Fruit fly (Drosophila melanogaster) whole organism, embryonic: ENCODE data around the gene BOD1.

Source experiments
- Ada2b ChIP-seq: fragments of 200-800 bp; sonication (Bioruptor generic); IDR thresholded peaks from 2 replicates; pipeline ENCODE4 v1.3.6; 2022; ENCODE audit warnings: missing biosample characterization, missing genetic modification characterization
- CG1024 ChIP-seq: fragments of 200-800 bp; sonication (Bioruptor generic); IDR thresholded peaks from 2 replicates; pipeline ENCODE4 v1.3.6; 2022; ENCODE audit warnings: missing biosample characterization, missing genetic modification characterization
- CG10543 ChIP-seq: fragments of 200-800 bp; sonication (Bioruptor generic); optimal IDR thresholded peaks from 3 replicates; lab custom pipeline; 2017; ENCODE audit warnings: missing biosample characterization, mild to moderate bottlenecking, missing genetic modification characterization, moderate library complexity
- CG10979 ChIP-seq: fragments of 200-800 bp; sonication (Bioruptor generic); optimal IDR thresholded peaks from 2 replicates; lab custom pipeline; 2018; ENCODE audit warnings: missing biosample characterization, mild to moderate bottlenecking, missing genetic modification characterization, moderate library complexity
- CG12104 ChIP-seq: fragments of 200-800 bp; sonication (Bioruptor generic); optimal IDR thresholded peaks from 3 replicates; lab custom pipeline; 2016; ENCODE audit warnings: missing biosample characterization, missing genetic modification characterization
- CG13424 ChIP-seq: fragments of 200-800 bp; sonication (Bioruptor generic); optimal IDR thresholded peaks from 2 replicates; lab custom pipeline; 2019; ENCODE audit warnings: missing biosample characterization, mild to moderate bottlenecking, missing genetic modification characterization, moderate library complexity
- CG14441 ChIP-seq: fragments of 200-800 bp; sonication (Bioruptor generic); IDR thresholded peaks from 2 replicates; pipeline ENCODE4 v1.3.6; 2022; ENCODE audit warnings: missing biosample characterization, missing genetic modification characterization
- CG17829 ChIP-seq: fragments of 200-800 bp; optimal IDR thresholded peaks from 2 replicates; lab custom pipeline; 2019; ENCODE audit warnings: missing biosample characterization, mild to moderate bottlenecking, missing genetic modification characterization, moderate library complexity
- CG30020 ChIP-seq: fragments of 200-800 bp; optimal IDR thresholded peaks from 2 replicates; lab custom pipeline; 2019; ENCODE audit warnings: missing biosample characterization, mild to moderate bottlenecking, missing genetic modification characterization, moderate library complexity
- CG31441 ChIP-seq: fragments of 200-800 bp; sonication (Bioruptor generic); IDR thresholded peaks from 2 replicates; pipeline ENCODE4 v1.3.6; 2022; ENCODE audit warnings: missing biosample characterization, missing genetic modification characterization
- CG3163 ChIP-seq: fragments of 200-800 bp; sonication (Bioruptor generic); optimal IDR thresholded peaks from 3 replicates; lab custom pipeline; 2016; ENCODE audit warnings: missing biosample characterization, missing genetic modification characterization
- CG3838 ChIP-seq: fragments of 200-800 bp; sonication (Bioruptor generic); optimal IDR thresholded peaks from 3 replicates; lab custom pipeline; 2016; ENCODE audit warnings: missing biosample characterization, missing genetic modification characterization
- CG43689 ChIP-seq: fragments of 200-800 bp; sonication (Bioruptor generic); IDR thresholded peaks from 2 replicates; pipeline ENCODE4 v1.3.6; 2022; ENCODE audit warnings: missing biosample characterization, missing genetic modification characterization
- CG5180 ChIP-seq: fragments of 200-800 bp; sonication (Bioruptor generic); optimal IDR thresholded peaks from 3 replicates; lab custom pipeline; 2017; ENCODE audit warnings: missing biosample characterization, missing genetic modification characterization, mild to moderate bottlenecking, moderate library complexity, missing genetic modification reagents
- CG6175 ChIP-seq: fragments of 200-800 bp; sonication (Bioruptor generic); IDR thresholded peaks from 3 replicates; pipeline ENCODE4 v1.3.6; 2022; ENCODE audit warnings: missing biosample characterization, missing genetic modification characterization
- CG7271 ChIP-seq: fragments of 200-800 bp; sonication (Bioruptor generic); optimal IDR thresholded peaks from 2 replicates; lab custom pipeline; 2018; ENCODE audit warnings: missing biosample characterization, mild to moderate bottlenecking, missing genetic modification characterization, moderate library complexity
- CG8089 ChIP-seq: fragments of 200-800 bp; sonication (Bioruptor generic); optimal IDR thresholded peaks from 3 replicates; lab custom pipeline; 2016; ENCODE audit warnings: missing biosample characterization, missing genetic modification characterization
- H15 ChIP-seq: fragments of 200-800 bp; sonication (Bioruptor generic); IDR thresholded peaks from 3 replicates; pipeline ENCODE4 v1.3.6; 2022; ENCODE audit warnings: missing biosample characterization, missing genetic modification characterization
- HLH54F ChIP-seq: fragments of 200-800 bp; sonication (Bioruptor generic); optimal IDR thresholded peaks from 3 replicates; lab custom pipeline; 2016; ENCODE audit warnings: missing biosample characterization, missing genetic modification characterization
- HLHmδ ChIP-seq: fragments of 200-800 bp; sonication (Bioruptor generic); optimal IDR thresholded peaks from 2 replicates; lab custom pipeline; 2018; ENCODE audit warnings: missing biosample characterization, mild to moderate bottlenecking, missing genetic modification characterization, moderate library complexity
- Hand ChIP-seq: fragments of 200-800 bp; sonication (Bioruptor generic); optimal IDR thresholded peaks from 2 replicates; lab custom pipeline; 2017; ENCODE audit warnings: mild to moderate bottlenecking, missing biosample characterization, missing genetic modification reagents, missing genetic modification characterization
- Lim3 ChIP-seq: fragments of 200-800 bp; sonication (Bioruptor generic); IDR thresholded peaks from 2 replicates; pipeline ENCODE4 v1.3.6; 2022; ENCODE audit warnings: missing biosample characterization, missing genetic modification characterization
- MTF-1 ChIP-seq: fragments of 200-800 bp; sonication (Bioruptor generic); optimal IDR thresholded peaks from 2 replicates; lab custom pipeline; 2018; ENCODE audit warnings: missing biosample characterization, mild to moderate bottlenecking, missing genetic modification characterization, borderline replicate concordance
- Max ChIP-seq: fragments of 200-800 bp; sonication (Bioruptor generic); optimal IDR thresholded peaks from 2 replicates; lab custom pipeline; 2016; ENCODE audit warnings: missing biosample characterization, mild to moderate bottlenecking, missing genetic modification characterization
- Optix ChIP-seq: fragments of 200-800 bp; sonication (Bioruptor generic); IDR thresholded peaks from 3 replicates; pipeline ENCODE4 v1.3.6; 2022; ENCODE audit warnings: missing biosample characterization, missing genetic modification characterization
- Pdp1 ChIP-seq, 2 experiments: fragments of 200-800 bp; sonication (Bioruptor generic); optimal IDR thresholded peaks; 3 replicates each; lab custom pipeline; 2016; ENCODE audit warnings: missing biosample characterization in 2 of 2, missing genetic modification characterization in 2 of 2, mild to moderate bottlenecking in 1 of 2, moderate library complexity in 1 of 2
- Ravus ChIP-seq: fragments of 200-800 bp; sonication (Bioruptor generic); IDR thresholded peaks from 2 replicates; pipeline ENCODE4 v1.3.6; 2022; ENCODE audit warnings: missing biosample characterization, missing genetic modification characterization
- Scr ChIP-seq: fragments of 200-800 bp; sonication (Bioruptor generic); IDR thresholded peaks from 2 replicates; pipeline ENCODE4 v1.3.6; 2022; ENCODE audit warnings: missing biosample characterization, missing genetic modification characterization; ENCODE audit not compliant: partially characterized antibody
- Trl ChIP-seq, 3 experiments: fragments of >200 bp in 2 of 3; fragments of 200-800 bp in 1 of 3; sonication (Bioruptor generic) in 1 of 3; optimal IDR thresholded peaks; 2 replicates in 1 of 3; 3 replicates in 2 of 3; lab custom pipeline; 2016 to 2017; ENCODE audit warnings: missing biosample characterization in 1 of 3, missing genetic modification characterization in 1 of 3
- bab2 ChIP-seq: fragments of 200-800 bp; sonication (Bioruptor generic); optimal IDR thresholded peaks from 2 replicates; lab custom pipeline; 2016; ENCODE audit warnings: missing biosample characterization, missing genetic modification characterization
- caup ChIP-seq: fragments of 200-800 bp; sonication (Bioruptor generic); optimal IDR thresholded peaks from 3 replicates; lab custom pipeline; 2017; ENCODE audit warnings: missing biosample characterization, mild to moderate bottlenecking, missing genetic modification characterization, moderate library complexity; ENCODE audit not compliant: severe bottlenecking
- cg ChIP-seq: fragments of 200-800 bp; sonication (Bioruptor generic); optimal IDR thresholded peaks from 3 replicates; lab custom pipeline; 2019; ENCODE audit warnings: missing biosample characterization, mild to moderate bottlenecking, missing genetic modification characterization, moderate library complexity
- chif ChIP-seq, 2 experiments: fragments of 200-800 bp; sonication (Bioruptor generic); optimal IDR thresholded peaks; 3 replicates each; lab custom pipeline; 2016; ENCODE audit warnings: missing biosample characterization in 2 of 2, missing genetic modification characterization in 2 of 2
- chm ChIP-seq: fragments of 200-800 bp; sonication (Bioruptor generic); IDR thresholded peaks from 2 replicates; pipeline ENCODE4 v1.3.6; 2022; ENCODE audit warnings: missing biosample characterization, missing genetic modification characterization
- dati ChIP-seq: fragments of 200-800 bp; sonication (Bioruptor generic); IDR thresholded peaks from 2 replicates; pipeline ENCODE4 v1.3.6; 2022; ENCODE audit warnings: missing biosample characterization, missing genetic modification characterization
- ewg ChIP-seq: fragments of 200-800 bp; sonication (Bioruptor generic); optimal IDR thresholded peaks from 3 replicates; lab custom pipeline; 2017; ENCODE audit warnings: mild to moderate bottlenecking, missing biosample characterization, missing genetic modification reagents, missing genetic modification characterization
- gt ChIP-seq: fragments of 200-800 bp; sonication (Bioruptor generic); IDR thresholded peaks from 2 replicates; pipeline ENCODE4 v1.3.6; 2022; ENCODE audit warnings: missing biosample characterization, missing genetic modification characterization
- jing ChIP-seq: fragments of 200-800 bp; sonication (Bioruptor generic); optimal IDR thresholded peaks from 2 replicates; lab custom pipeline; 2018; ENCODE audit warnings: missing biosample characterization, mild to moderate bottlenecking, missing genetic modification characterization
- lmd ChIP-seq: fragments of 200-800 bp; sonication (Bioruptor generic); IDR thresholded peaks from 2 replicates; pipeline ENCODE4 v1.3.6; 2022; ENCODE audit warnings: missing biosample characterization, missing genetic modification characterization
- pb ChIP-seq: fragments of 200-800 bp; sonication (Bioruptor generic); optimal IDR thresholded peaks from 3 replicates; lab custom pipeline; 2016; ENCODE audit warnings: missing biosample characterization, missing genetic modification characterization
- pita ChIP-seq: fragments of 200-800 bp; sonication (Bioruptor generic); optimal IDR thresholded peaks from 2 replicates; lab custom pipeline; 2017; ENCODE audit warnings: missing biosample characterization, mild to moderate bottlenecking, missing genetic modification characterization
- pros ChIP-seq: fragments of 200-800 bp; sonication (Bioruptor generic); optimal IDR thresholded peaks from 3 replicates; lab custom pipeline; 2019; ENCODE audit warnings: missing biosample characterization, mild to moderate bottlenecking, missing genetic modification characterization, moderate library complexity
- ranshi ChIP-seq: fragments of 200-800 bp; sonication (Bioruptor generic); IDR thresholded peaks from 2 replicates; pipeline ENCODE4 v1.3.6; 2022; ENCODE audit warnings: missing biosample characterization, missing genetic modification characterization
- schlank ChIP-seq: fragments of 200-800 bp; sonication (Bioruptor generic); optimal IDR thresholded peaks from 2 replicates; lab custom pipeline; 2018; ENCODE audit warnings: missing biosample characterization, mild to moderate bottlenecking, missing genetic modification characterization
- tio ChIP-seq: fragments of 200-800 bp; sonication (Bioruptor generic); optimal IDR thresholded peaks from 2 replicates; lab custom pipeline; 2017; ENCODE audit warnings: missing biosample characterization, missing genetic modification characterization, inconsistent platforms
- tup ChIP-seq: fragments of 200-800 bp; sonication (Bioruptor generic); optimal IDR thresholded peaks from 2 replicates; lab custom pipeline; 2016; ENCODE audit warnings: missing biosample characterization, mild to moderate bottlenecking, missing genetic modification characterization, moderate library complexity
- vnd ChIP-seq: fragments of 200-800 bp; sonication (Bioruptor generic); IDR thresholded peaks from 3 replicates; pipeline ENCODE4 v1.3.6; 2022; ENCODE audit warnings: missing biosample characterization, missing genetic modification characterization; ENCODE audit not compliant: partially characterized antibody
- zfh1 ChIP-seq: fragments of 200-800 bp; sonication (Bioruptor generic); IDR thresholded peaks from 3 replicates; pipeline ENCODE4 v1.3.6; 2022; ENCODE audit warnings: missing biosample characterization, missing genetic modification characterization

The BOD1 gene

dm6 chr3R:27916355-27917019 lies 21.6 kb upstream of the BOD1 start, which contains the start of the genes CG5003 and mRpS22 (continued):
- TF ChIP-seq Max (GFP tag; lab: Kevin White, UChicago) (peak; percentile 63), schlank (tag; lab: Kevin White, UChicago) (no peak), gt (no peak), Hand (GFP tag; lab: Kevin White, UChicago) (no peak), pb (GFP tag; lab: Kevin White, UChicago) (no peak), ewg (GFP tag; lab: Kevin White, UChicago) (peak; percentile 47), CG13424 (tag; lab: Kevin White, UChicago) (peak; percentile 75), chm (GFP tag; lab: Robert Waterston, UW) (peak; percentile 34; the same call in 1 of the 2 replicates), Ravus (GFP tag; lab: Robert Waterston, UW) (no peak), caup (GFP tag; lab: Kevin White, UChicago) (peak; percentile 39), CG3838 (GFP tag; lab: Kevin White, UChicago) (no peak), ranshi (0 out of 2 replicates have a peak, but pooled peaks have one; percentile 11), tup (GFP tag; lab: Kevin White, UChicago) (no peak), CG3163 (no peak), CG7271 (tag; lab: Kevin White, UChicago) (no peak), bab2 (GFP tag; lab: Kevin White, UChicago) (peak; percentile 1), CG6175 (no peak), cg (GFP tag; lab: Kevin White, UChicago) (no peak), Trl (optimal IDR thresholded peaks at IDR 0.05; lab: Kevin White, UChicago) (no peak), Trl (GFP tag; optimal IDR thresholded peaks at IDR 0.05; lab: Kevin White, UChicago) (no peak), CG1024 (no peak), Optix (no peak), CG8089 (GFP tag; lab: Kevin White, UChicago) (no peak), CG43689 (GFP tag; lab: Robert Waterston, UW) (no peak), pita (GFP tag; lab: Kevin White, UChicago) (no peak), CG10543 (GFP tag; lab: Kevin White, UChicago) (peak; percentile 80), lmd (peak; percentile 24; the same call in 1 of the 2 replicates), HLHmδ (GFP tag; lab: Kevin White, UChicago) (no peak), Scr (GFP tag; lab: Robert Waterston, UW) (peak; percentile 48; the same call in 1 of the 2 replicates), zfh1 (peak; percentile 6; the same call in 1 of the 3 replicates), Ada2b (GFP tag; lab: Robert Waterston, UW) (peak; percentile 12; the same call in 1 of the 2 replicates), H15 (no peak), CG17829 (tag; lab: Kevin White, UChicago) (peak; percentile 67), HLH54F (GFP tag; lab: Kevin White, UChicago) (peak; percentile 7), tio (GFP tag; lab: Kevin White, UChicago) (no peak), CG31441 (peak; percentile 64), Lim3 (GFP tag; lab: Robert Waterston, UW) (no peak), pros (GFP tag; lab: Kevin White, UChicago) (no peak), CG30020 (peak; percentile 64), jing (GFP tag; lab: Kevin White, UChicago) (no peak), CG14441 (GFP tag; lab: Robert Waterston, UW) (peak; percentile 29; the same call in 1 of the 2 replicates), dati (GFP tag; lab: Robert Waterston, UW) (no peak), CG10979 (tag; lab: Kevin White, UChicago) (peak; percentile 40), vnd (GFP tag; lab: Robert Waterston, UW) (0 out of 3 replicates have a peak, but pooled peaks have one; percentile 28), MTF-1 (no peak), Pdp1 (GFP tag; optimal IDR thresholded peaks at IDR 0.05; lab: Kevin White, UChicago) (peak in 1 of 2 experiments; percentile 32), CG5180 (GFP tag; lab: Kevin White, UChicago) (peak; percentile 3), CG12104 (GFP tag; lab: Kevin White, UChicago) (peak; percentile 69), chif (GFP tag; optimal IDR thresholded peaks at IDR 0.05; lab: Kevin White, UChicago) (peak in 1 of 2 experiments; percentile 2)
